Worm (Caenorhabditis elegans): Measurements from ENCODE around the gene slr-2.
"Not testable (repeated sequence)": the region's sequence is repeated elsewhere in the genome, so short reads cannot be mapped to it uniquely, and the experiment has no call there.

DNA sequence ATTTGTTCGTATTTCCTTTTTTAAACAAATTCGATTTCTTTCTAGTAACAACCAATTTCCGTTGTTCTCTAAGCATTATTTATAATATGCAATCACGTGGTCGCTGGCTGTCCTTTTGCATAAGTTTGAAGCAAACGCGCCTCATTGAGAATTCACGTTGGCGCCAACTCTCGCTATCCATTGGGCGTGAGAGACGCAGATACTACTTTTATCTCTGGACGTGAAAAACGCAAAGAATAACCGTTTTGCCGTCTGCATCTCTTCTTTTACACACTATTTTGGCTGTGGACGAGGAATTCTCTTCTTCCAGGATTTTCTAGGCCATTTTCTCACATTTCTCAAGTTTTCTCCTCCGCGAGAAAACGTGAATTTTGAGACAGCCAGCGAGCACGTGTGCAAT, 17.7 kb upstream of the slr-2 start:
- TF ChIP-seq aly-2 (tag; optimal IDR thresholded peaks at IDR 0.05); lin-13 (GFP tag; optimal IDR thresholded peaks at IDR 0.05); fos-1 (tag; optimal IDR thresholded peaks at IDR 0.05); alr-1 (tag; optimal IDR thresholded peaks at IDR 0.05); unc-62 (GFP tag; optimal IDR thresholded peaks at IDR 0.05); snpc-4 (tag; optimal IDR thresholded peaks at IDR 0.05); nhr-77 (tag; optimal IDR thresholded peaks at IDR 0.05); elt-1 (tag; optimal IDR thresholded peaks at IDR 0.05); zag-1 (tag; optimal IDR thresholded peaks at IDR 0.05); nhr-237 (tag; optimal IDR thresholded peaks at IDR 0.05); nhr-12 (tag; optimal IDR thresholded peaks at IDR 0.05): not testable (repeated sequence)
- peak; percentile 41 for TF ChIP-seq unc-55 (GFP tag; optimal IDR thresholded peaks at IDR 0.05)

Data from whole organism, L2 larva.